Worm (Caenorhabditis elegans) whole organism, L4 larva: Measurements from ENCODE around the gene lonp-2.

Source experiments
- aly-2 ChIP-seq: sonication (generic microtip); optimal IDR thresholded peaks from 2 replicates; lab custom pipeline; 2018; ENCODE audit warnings: missing biosample characterization, missing genetic modification characterization
- egl-27 ChIP-seq: sonication (generic microtip); optimal IDR thresholded peaks from 3 replicates; lab custom pipeline; 2017; ENCODE audit warnings: missing biosample characterization, missing genetic modification reagents, missing genetic modification characterization
- egl-43 ChIP-seq: fragments of 200-800 bp; sonication (Bioruptor generic); IDR thresholded peaks from 2 replicates; pipeline ENCODE4 v1.3.6; 2022; ENCODE audit warnings: missing genetic modification reagents, missing genetic modification characterization, missing compliant biosample characterization
- jun-1 ChIP-seq: fragments of 150-350 bp; optimal IDR thresholded peaks from 2 replicates; lab custom pipeline; 2014; ENCODE audit warnings: missing biosample characterization, missing genetic modification reagents, missing genetic modification characterization
- lsy-2 ChIP-seq, 2 experiments: fragments of 150-350 bp in 1 of 2; sonication (generic microtip) in 1 of 2; optimal IDR thresholded peaks; 2 replicates each; lab custom pipeline; 2014 to 2017; ENCODE audit warnings: missing biosample characterization in 2 of 2, missing genetic modification characterization in 2 of 2
- nhr-237 ChIP-seq: sonication (generic microtip); optimal IDR thresholded peaks from 2 replicates; lab custom pipeline; 2017; ENCODE audit warnings: missing biosample characterization, missing genetic modification characterization
- nhr-76 ChIP-seq: fragments of 150-350 bp; optimal IDR thresholded peaks from 2 replicates; lab custom pipeline; 2014; ENCODE audit warnings: missing biosample characterization, missing genetic modification characterization
- saeg-2 ChIP-seq: fragments of 200-800 bp; sonication (Bioruptor generic); IDR thresholded peaks from 2 replicates; pipeline ENCODE4 v1.3.6; 2022; ENCODE audit warnings: missing genetic modification reagents, missing genetic modification characterization, missing compliant biosample characterization
- snpc-4 ChIP-seq: fragments of 150-350 bp; optimal IDR thresholded peaks from 2 replicates; lab custom pipeline; 2014; ENCODE audit warnings: missing biosample characterization, missing genetic modification characterization
- unc-39 ChIP-seq: sonication (generic microtip); optimal IDR thresholded peaks from 2 replicates; lab custom pipeline; 2017; ENCODE audit warnings: missing biosample characterization, missing genetic modification characterization
- ztf-11 ChIP-seq: fragments of 150-350 bp; optimal IDR thresholded peaks from 2 replicates; lab custom pipeline; 2014; ENCODE audit warnings: missing biosample characterization, missing genetic modification characterization

DNA sequence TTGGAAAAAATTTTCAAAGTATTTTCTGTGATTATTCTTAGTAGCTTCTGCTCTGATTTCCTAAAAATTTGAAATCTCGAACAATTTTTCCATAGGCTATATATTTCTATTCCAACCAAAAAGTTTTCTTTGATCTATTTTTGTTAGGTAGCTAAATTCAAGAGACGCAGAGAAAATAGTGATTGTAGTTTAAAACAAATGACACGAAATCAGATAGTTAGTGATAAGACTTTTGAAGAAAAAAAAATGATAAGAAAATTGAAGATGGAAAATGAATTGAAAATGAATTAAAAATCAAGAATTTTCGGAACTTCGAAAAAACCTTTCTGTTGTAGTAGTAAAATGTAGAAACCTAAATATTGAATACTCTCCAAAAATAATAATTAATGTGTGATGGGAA, 28.0 kb downstream of the lonp-2 start:
- TF ChIP-seq egl-27 (no peak), aly-2 (tag; lab: Kevin White, UChicago) (no peak), lsy-2 (tag; optimal IDR thresholded peaks at IDR 0.05; lab: Kevin White, UChicago) (no peak), nhr-237 (tag; lab: Kevin White, UChicago) (no peak), nhr-76 (tag; lab: Kevin White, UChicago) (no peak), snpc-4 (tag; lab: Kevin White, UChicago) (no peak), jun-1 (tag; lab: Kevin White, UChicago) (no peak), saeg-2 (GFP tag; lab: Robert Waterston, UW) (no peak), egl-43 (GFP tag; lab: Robert Waterston, UW) (no peak), unc-39 (tag; lab: Kevin White, UChicago) (no peak), ztf-11 (tag; lab: Kevin White, UChicago) (no peak)
